Fruit fly (Drosophila melanogaster) S2 (cell line): Measurements from ENCODE around the gene CG32436.

ENCODE experiments used
- CG8478 ChIP-seq: fragments of >200 bp; optimal IDR thresholded peaks from 2 replicates; lab custom pipeline; 2018
- CTCF ChIP-seq, 2 experiments: fragments of >200 bp; optimal IDR thresholded peaks; 2 replicates each; lab custom pipeline; 2018

- TF ChIP-seq CG8478 (lab: Kevin White, UChicago) (no peak), CTCF (optimal IDR thresholded peaks at IDR 0.05; lab: Kevin White, UChicago) (no peak)
These were observed 45.0 kb downstream of the CG32436 start for dm6 chr3L:21388824-21389223.
